Comparison of ENCODE assay signal across 3 fruit fly cellular contexts in genomic region chr3R:9590952-9591532, dm6.
A peak's percentile ranks its signal among the peaks of the same experiment; 100 is the strongest.
TF ChIP-seq lines count a peak whose summit lies in the region.

bocks (minus strand) TSS chr3R:9591002.
CG8312 (plus strand) TSS chr3R:9591309.

TF ChIP-seq in whole organism, adult, 20 proteins besides CTCF, POLR2A, EP300 and RAD21 (continued from another document):
- TF ChIP-seq cnc (optimal IDR thresholded peaks at IDR 0.05; lab: Kevin White, UChicago), result no peak
- TF ChIP-seq cic (GFP tag; optimal IDR thresholded peaks at IDR 0.05; lab: Kevin White, UChicago), result peak; percentile 62

TF ChIP-seq in whole organism, embryonic, 481 proteins besides CTCF, POLR2A, EP300 and RAD21 (continued from another document and continues in another):
- TF ChIP-seq sug (tag; optimal IDR thresholded peaks at IDR 0.05; lab: Kevin White, UChicago), result peak; percentile 58
- TF ChIP-seq Poxn (GFP tag; IDR thresholded peaks at IDR 0.05; lab: Robert Waterston, UW), result no peak
- peak; percentile 80 for TF ChIP-seq ewg (GFP tag; optimal IDR thresholded peaks at IDR 0.05; lab: Kevin White, UChicago)
- peak; percentile 27 for TF ChIP-seq HLHmδ (GFP tag; optimal IDR thresholded peaks at IDR 0.05; lab: Kevin White, UChicago)
- TF ChIP-seq pnt (GFP tag; optimal IDR thresholded peaks at IDR 0.05; lab: Kevin White, UChicago), result peak; percentile 24
- no peak for TF ChIP-seq Tbp (GFP tag; optimal IDR thresholded peaks at IDR 0.05; lab: Kevin White, UChicago)
- TF ChIP-seq CG8281 (tag; optimal IDR thresholded peaks at IDR 0.05; lab: Kevin White, UChicago), result no peak
- TF ChIP-seq sob (GFP tag; IDR thresholded peaks at IDR 0.05; lab: Robert Waterston, UW), result no peak
- peak; percentile 57 for TF ChIP-seq CG12391 (tag; optimal IDR thresholded peaks at IDR 0.05; lab: Kevin White, UChicago)
- peak; percentile 41 to 77 for TF ChIP-seq Pdp1 (GFP tag; optimal IDR thresholded peaks at IDR 0.05; lab: Kevin White, UChicago)
- peak; percentile 24 for TF ChIP-seq CG18599 (GFP tag; optimal IDR thresholded peaks at IDR 0.05; lab: Kevin White, UChicago)
- TF ChIP-seq fd3F (GFP tag; optimal IDR thresholded peaks at IDR 0.05; lab: Kevin White, UChicago), result no peak
- TF ChIP-seq stwl (tag; optimal IDR thresholded peaks at IDR 0.05; lab: Kevin White, UChicago), result peak; percentile 94
- no peak for TF ChIP-seq ash1 (GFP tag; optimal IDR thresholded peaks at IDR 0.05; lab: Kevin White, UChicago)
- peak; percentile 74 for TF ChIP-seq onecut (GFP tag; IDR thresholded peaks at IDR 0.05; lab: Robert Waterston, UW)
- TF ChIP-seq zfh1 (GFP tag; IDR thresholded peaks at IDR 0.05; lab: Robert Waterston, UW), result no peak
- TF ChIP-seq Gug (GFP tag; IDR thresholded peaks at IDR 0.05; lab: Robert Waterston, UW), result no peak
- peak; percentile 65 for TF ChIP-seq pho (GFP tag; optimal IDR thresholded peaks at IDR 0.05; lab: Kevin White, UChicago)
- no peak for TF ChIP-seq sima (GFP tag; optimal IDR thresholded peaks at IDR 0.05; lab: Kevin White, UChicago)
- TF ChIP-seq CG8765 (GFP tag; IDR thresholded peaks at IDR 0.05; lab: Robert Waterston, UW), result no peak
- TF ChIP-seq CG14014 (GFP tag; IDR thresholded peaks at IDR 0.05; lab: Robert Waterston, UW), result no peak
- no peak for TF ChIP-seq Oli (tag; optimal IDR thresholded peaks at IDR 0.05; lab: Kevin White, UChicago)
- TF ChIP-seq chinmo (GFP tag; IDR thresholded peaks at IDR 0.05; lab: Robert Waterston, UW; ENCODE audit: partially characterized antibody), result no peak
- peak; percentile 51 for TF ChIP-seq Atf-2 (GFP tag; optimal IDR thresholded peaks at IDR 0.05; lab: Kevin White, UChicago)
- TF ChIP-seq lilli (GFP tag; optimal IDR thresholded peaks at IDR 0.05; lab: Kevin White, UChicago), result peak; percentile 69
- TF ChIP-seq CG11504 (tag; optimal IDR thresholded peaks at IDR 0.05; lab: Kevin White, UChicago), result no peak
- no peak for TF ChIP-seq dan (GFP tag; IDR thresholded peaks at IDR 0.05; lab: Robert Waterston, UW)
- peak; percentile 64 for TF ChIP-seq MESR4 (GFP tag; optimal IDR thresholded peaks at IDR 0.05; lab: Kevin White, UChicago)
- no peak for TF ChIP-seq jigr1 (GFP tag; IDR thresholded peaks at IDR 0.05; lab: Robert Waterston, UW)
- no peak for TF ChIP-seq CG11723 (GFP tag; optimal IDR thresholded peaks at IDR 0.05; lab: Kevin White, UChicago)
- TF ChIP-seq aop (GFP tag; IDR thresholded peaks at IDR 0.05; lab: Robert Waterston, UW), result no peak
- TF ChIP-seq CG11560 (tag; IDR thresholded peaks at IDR 0.05; lab: Robert Waterston, UW), result no peak
- peak; percentile 26 for TF ChIP-seq maf-S (GFP tag; optimal IDR thresholded peaks at IDR 0.05; lab: Kevin White, UChicago)
- peak; percentile 63 for TF ChIP-seq chn (GFP tag; optimal IDR thresholded peaks at IDR 0.05; lab: Kevin White, UChicago)
- TF ChIP-seq CG7786 (GFP tag; optimal IDR thresholded peaks at IDR 0.05; lab: Kevin White, UChicago), result peak; percentile 48
- no peak for TF ChIP-seq usp (GFP tag; optimal IDR thresholded peaks at IDR 0.05; lab: Kevin White, UChicago)
- TF ChIP-seq CG3163 (GFP tag; optimal IDR thresholded peaks at IDR 0.05; lab: Kevin White, UChicago), result peak; percentile 47
- peak; percentile 16 for TF ChIP-seq shn (GFP tag; optimal IDR thresholded peaks at IDR 0.05; lab: Kevin White, UChicago)
- no peak for TF ChIP-seq mld (GFP tag; IDR thresholded peaks at IDR 0.05; lab: Robert Waterston, UW; ENCODE audit: partially characterized antibody)
- no peak for TF ChIP-seq Rx (GFP tag; IDR thresholded peaks at IDR 0.05; lab: Robert Waterston, UW)
- peak; percentile 45 for TF ChIP-seq Dip3 (GFP tag; optimal IDR thresholded peaks at IDR 0.05; lab: Kevin White, UChicago)
- TF ChIP-seq dimm (GFP tag; IDR thresholded peaks at IDR 0.05; lab: Robert Waterston, UW), result no peak
- TF ChIP-seq crp (GFP tag; optimal IDR thresholded peaks at IDR 0.05; lab: Kevin White, UChicago), result peak in 1 of 2 experiments; percentile 66
- TF ChIP-seq ato (GFP tag; IDR thresholded peaks at IDR 0.05; lab: Robert Waterston, UW; ENCODE audit: partially characterized antibody), result no peak
- no peak for TF ChIP-seq TFAM (GFP tag; optimal IDR thresholded peaks at IDR 0.05; lab: Kevin White, UChicago)
- peak; percentile 54 for TF ChIP-seq kay (GFP tag; optimal IDR thresholded peaks at IDR 0.05; lab: Kevin White, UChicago)
- no peak for TF ChIP-seq CG12744 (GFP tag; optimal IDR thresholded peaks at IDR 0.05; lab: Kevin White, UChicago)
- TF ChIP-seq CG11085 (GFP tag; IDR thresholded peaks at IDR 0.05; lab: Robert Waterston, UW), result no peak
- no peak for TF ChIP-seq psq (GFP tag; optimal IDR thresholded peaks at IDR 0.05; lab: Kevin White, UChicago)
- no peak for TF ChIP-seq run (tag; optimal IDR thresholded peaks at IDR 0.05; lab: Kevin White, UChicago)
- TF ChIP-seq sens (GFP tag; lab: Kevin White, UChicago), result peak; percentile 88
- TF ChIP-seq cad (GFP tag; optimal IDR thresholded peaks at IDR 0.05; lab: Kevin White, UChicago), result no peak
- TF ChIP-seq CG13894 (tag; optimal IDR thresholded peaks at IDR 0.05; lab: Kevin White, UChicago), result peak; percentile 70
- no peak for TF ChIP-seq CG5953 (GFP tag; IDR thresholded peaks at IDR 0.05; lab: Robert Waterston, UW)
- no peak for TF ChIP-seq CG1832 (GFP tag; optimal IDR thresholded peaks at IDR 0.05; lab: Kevin White, UChicago)
- TF ChIP-seq Sry-δ (GFP tag; optimal IDR thresholded peaks at IDR 0.05; lab: Kevin White, UChicago), result peak; percentile 99
- peak; percentile 99 for TF ChIP-seq Sin3A (optimal IDR thresholded peaks at IDR 0.05; lab: Kevin White, UChicago)
- TF ChIP-seq BtbVII (GFP tag; optimal IDR thresholded peaks at IDR 0.05; lab: Kevin White, UChicago), result peak; percentile 16
- no peak for TF ChIP-seq CG7372 (GFP tag; IDR thresholded peaks at IDR 0.05; lab: Robert Waterston, UW)
- TF ChIP-seq CG7271 (tag; optimal IDR thresholded peaks at IDR 0.05; lab: Kevin White, UChicago), result no peak
- no peak for TF ChIP-seq Ravus (GFP tag; IDR thresholded peaks at IDR 0.05; lab: Robert Waterston, UW)
- peak; percentile 85 for TF ChIP-seq Atf3 (GFP tag; optimal IDR thresholded peaks at IDR 0.05; lab: Kevin White, UChicago)
- peak; percentile 28 to 55 for TF ChIP-seq chif (GFP tag; optimal IDR thresholded peaks at IDR 0.05; lab: Kevin White, UChicago)
- TF ChIP-seq nmo (GFP tag; optimal IDR thresholded peaks at IDR 0.05; lab: Kevin White, UChicago), result peak; percentile 79
- no peak for TF ChIP-seq pan (optimal IDR thresholded peaks at IDR 0.05; lab: Kevin White, UChicago)
- no peak for TF ChIP-seq pan (GFP tag; optimal IDR thresholded peaks at IDR 0.05 in 1 of 2, IDR thresholded peaks at IDR 0.05 in 1 of 2)
- no peak for TF ChIP-seq B-H1 (GFP tag; IDR thresholded peaks at IDR 0.05; lab: Robert Waterston, UW)
- no peak for TF ChIP-seq Dref (GFP tag; IDR thresholded peaks at IDR 0.05; lab: Robert Waterston, UW)

TF ChIP-seq in whole organism, prepupa, 60 proteins besides CTCF, POLR2A, EP300 and RAD21 (continued from another document):
- TF ChIP-seq CG31627 (GFP tag; optimal IDR thresholded peaks at IDR 0.05; lab: Kevin White, UChicago), result peak; percentile 52
- peak; percentile 24 for TF ChIP-seq CG10631 (GFP tag; optimal IDR thresholded peaks at IDR 0.05; lab: Kevin White, UChicago)
- no peak for TF ChIP-seq Lpt (GFP tag; optimal IDR thresholded peaks at IDR 0.05; lab: Kevin White, UChicago)
